Fruit fly (Drosophila melanogaster) whole organism, embryonic: ENCODE measurements around the gene CG32767.

ENCODE experiments used
- Ada2b ChIP-seq: fragments of 200-800 bp; sonication (Bioruptor generic); IDR thresholded peaks from 2 replicates; pipeline ENCODE4 v1.3.6; 2022; ENCODE audit warnings: missing biosample characterization, missing genetic modification characterization
- Asciz ChIP-seq: fragments of 200-800 bp; sonication (Bioruptor generic); optimal IDR thresholded peaks from 2 replicates; lab custom pipeline; 2017; ENCODE audit warnings: missing biosample characterization, mild to moderate bottlenecking, missing genetic modification characterization, missing genetic modification reagents
- Atf-2 ChIP-seq: fragments of 200-800 bp; sonication (Bioruptor generic); optimal IDR thresholded peaks from 2 replicates; lab custom pipeline; 2016; ENCODE audit warnings: missing biosample characterization, missing genetic modification characterization
- CG10543 ChIP-seq: fragments of 200-800 bp; sonication (Bioruptor generic); optimal IDR thresholded peaks from 3 replicates; lab custom pipeline; 2017; ENCODE audit warnings: missing biosample characterization, mild to moderate bottlenecking, missing genetic modification characterization, moderate library complexity
- CG11247 ChIP-seq: fragments of 200-800 bp; sonication (Bioruptor generic); IDR thresholded peaks from 2 replicates; pipeline ENCODE4 v1.3.6; 2022; ENCODE audit warnings: missing biosample characterization, missing genetic modification characterization
- CG11398 ChIP-seq: fragments of 200-800 bp; sonication (Bioruptor generic); optimal IDR thresholded peaks from 2 replicates; lab custom pipeline; 2016; ENCODE audit warnings: missing biosample characterization, missing genetic modification characterization
- CG12104 ChIP-seq: fragments of 200-800 bp; sonication (Bioruptor generic); optimal IDR thresholded peaks from 3 replicates; lab custom pipeline; 2016; ENCODE audit warnings: missing biosample characterization, missing genetic modification characterization
- CG12236 ChIP-seq: fragments of 200-800 bp; sonication (Bioruptor generic); optimal IDR thresholded peaks from 2 replicates; lab custom pipeline; 2016; ENCODE audit warnings: missing biosample characterization, missing genetic modification characterization
- CG12391 ChIP-seq: fragments of 200-800 bp; sonication (Bioruptor generic); optimal IDR thresholded peaks from 3 replicates; lab custom pipeline; 2018; ENCODE audit warnings: missing biosample characterization, mild to moderate bottlenecking, missing genetic modification characterization, moderate library complexity
- CG1792 ChIP-seq: fragments of 200-800 bp; sonication (Bioruptor generic); optimal IDR thresholded peaks from 2 replicates; lab custom pipeline; 2016; ENCODE audit warnings: missing biosample characterization, missing genetic modification characterization
- CG2129 ChIP-seq: fragments of 200-800 bp; sonication (Bioruptor generic); IDR thresholded peaks from 2 replicates; pipeline ENCODE4 v1.3.6; 2022; ENCODE audit warnings: missing biosample characterization, missing genetic modification characterization; ENCODE audit not compliant: partially characterized antibody
- CG2712 ChIP-seq: fragments of 200-800 bp; optimal IDR thresholded peaks from 3 replicates; lab custom pipeline; 2019; ENCODE audit warnings: missing biosample characterization, mild to moderate bottlenecking, missing genetic modification characterization, moderate library complexity
- CG3838 ChIP-seq: fragments of 200-800 bp; sonication (Bioruptor generic); optimal IDR thresholded peaks from 3 replicates; lab custom pipeline; 2016; ENCODE audit warnings: missing biosample characterization, missing genetic modification characterization
- CG3847 ChIP-seq: fragments of 200-800 bp; sonication (Bioruptor generic); IDR thresholded peaks from 2 replicates; pipeline ENCODE4 v1.3.6; 2022; ENCODE audit warnings: missing biosample characterization, missing genetic modification characterization
- CG42726 ChIP-seq: fragments of 200-800 bp; sonication (Bioruptor generic); IDR thresholded peaks from 2 replicates; pipeline ENCODE4 v1.3.6; 2022; ENCODE audit warnings: missing biosample characterization, missing genetic modification characterization; ENCODE audit not compliant: partially characterized antibody
- CG43689 ChIP-seq: fragments of 200-800 bp; sonication (Bioruptor generic); IDR thresholded peaks from 2 replicates; pipeline ENCODE4 v1.3.6; 2022; ENCODE audit warnings: missing biosample characterization, missing genetic modification characterization
- CG4404 ChIP-seq: fragments of 200-800 bp; sonication (Bioruptor generic); IDR thresholded peaks from 2 replicates; pipeline ENCODE4 v1.3.6; 2022; ENCODE audit warnings: missing biosample characterization, missing genetic modification characterization
- CG4820 ChIP-seq: fragments of 200-800 bp; sonication (Bioruptor generic); optimal IDR thresholded peaks from 3 replicates; lab custom pipeline; 2016; ENCODE audit warnings: missing biosample characterization, missing genetic modification characterization
- CG5180 ChIP-seq: fragments of 200-800 bp; sonication (Bioruptor generic); optimal IDR thresholded peaks from 3 replicates; lab custom pipeline; 2017; ENCODE audit warnings: missing biosample characterization, missing genetic modification characterization, mild to moderate bottlenecking, moderate library complexity, missing genetic modification reagents
- CG5245 ChIP-seq: fragments of 200-800 bp; sonication (Bioruptor generic); optimal IDR thresholded peaks from 3 replicates; lab custom pipeline; 2016; ENCODE audit warnings: missing biosample characterization, missing genetic modification characterization
- CG6689 ChIP-seq: fragments of 200-800 bp; sonication (Bioruptor generic); IDR thresholded peaks from 2 replicates; pipeline ENCODE4 v1.3.6; 2022; ENCODE audit warnings: missing biosample characterization, missing genetic modification characterization
- CG7357 ChIP-seq: fragments of 200-800 bp; sonication (Bioruptor generic); IDR thresholded peaks from 3 replicates; pipeline ENCODE4 v1.3.6; 2022; ENCODE audit warnings: missing biosample characterization, missing genetic modification characterization
- CG7987 ChIP-seq: fragments of 200-800 bp; sonication (Bioruptor generic); optimal IDR thresholded peaks from 2 replicates; lab custom pipeline; 2018; ENCODE audit warnings: missing biosample characterization, mild to moderate bottlenecking, missing genetic modification characterization, moderate library complexity
- CG8359 ChIP-seq: fragments of 200-800 bp; sonication (Bioruptor generic); optimal IDR thresholded peaks from 2 replicates; lab custom pipeline; 2017; ENCODE audit warnings: missing biosample characterization, mild to moderate bottlenecking, missing genetic modification characterization, borderline replicate concordance
- CG8478 ChIP-seq: fragments of >200 bp; optimal IDR thresholded peaks from 2 replicates; lab custom pipeline; 2018
- CG8944 ChIP-seq: fragments of 200-800 bp; sonication (Bioruptor generic); optimal IDR thresholded peaks from 3 replicates; lab custom pipeline; 2016; ENCODE audit warnings: missing biosample characterization, missing genetic modification characterization
- CG9727 ChIP-seq: fragments of 200-800 bp; sonication (Bioruptor generic); optimal IDR thresholded peaks from 3 replicates; lab custom pipeline; 2017; ENCODE audit warnings: missing biosample characterization, mild to moderate bottlenecking, missing genetic modification characterization
- CHES-1-like ChIP-seq: fragments of 200-800 bp; sonication (Bioruptor generic); optimal IDR thresholded peaks from 2 replicates; lab custom pipeline; 2016; ENCODE audit warnings: missing biosample characterization, missing genetic modification characterization
- Ets65A ChIP-seq: fragments of 200-800 bp; sonication (Bioruptor generic); peaks from one replicate; lab custom pipeline; 2016; ENCODE audit warnings: missing biosample characterization, missing genetic modification characterization
- HHEX ChIP-seq: fragments of 200-800 bp; sonication (Bioruptor generic); optimal IDR thresholded peaks from 3 replicates; lab custom pipeline; 2017; ENCODE audit warnings: missing biosample characterization, mild to moderate bottlenecking, missing genetic modification characterization, missing genetic modification reagents
- Lim3 ChIP-seq: fragments of 200-800 bp; sonication (Bioruptor generic); IDR thresholded peaks from 2 replicates; pipeline ENCODE4 v1.3.6; 2022; ENCODE audit warnings: missing biosample characterization, missing genetic modification characterization
- Meics ChIP-seq: fragments of 200-800 bp; sonication (Bioruptor generic); optimal IDR thresholded peaks from 2 replicates; lab custom pipeline; 2017; ENCODE audit warnings: missing biosample characterization, mild to moderate bottlenecking, missing genetic modification characterization
- Nf-YC ChIP-seq: fragments of 200-800 bp; optimal IDR thresholded peaks from 3 replicates; lab custom pipeline; 2019; ENCODE audit warnings: missing biosample characterization, mild to moderate bottlenecking, missing genetic modification characterization, moderate library complexity
- Scr ChIP-seq: fragments of 200-800 bp; sonication (Bioruptor generic); IDR thresholded peaks from 2 replicates; pipeline ENCODE4 v1.3.6; 2022; ENCODE audit warnings: missing biosample characterization, missing genetic modification characterization; ENCODE audit not compliant: partially characterized antibody
- br ChIP-seq: fragments of >200 bp; optimal IDR thresholded peaks from 2 replicates; lab custom pipeline; 2017
- chinmo ChIP-seq: fragments of 200-800 bp; sonication (Bioruptor generic); IDR thresholded peaks from 4 replicates; pipeline ENCODE4 v1.3.6; 2022; ENCODE audit warnings: missing biosample characterization, missing genetic modification characterization; ENCODE audit not compliant: partially characterized antibody
- crc ChIP-seq: fragments of 200-800 bp; sonication (Bioruptor generic); optimal IDR thresholded peaks from 2 replicates; lab custom pipeline; 2016; ENCODE audit warnings: missing biosample characterization, missing genetic modification characterization
- croc ChIP-seq: fragments of 200-800 bp; sonication (Bioruptor generic); conservative IDR thresholded peaks from 3 replicates; pipeline ENCODE4 v1.3.6; 2022; ENCODE audit warnings: missing biosample characterization, missing genetic modification characterization
- crol ChIP-seq: fragments of 200-800 bp; sonication (Bioruptor generic); IDR thresholded peaks from 2 replicates; pipeline ENCODE4 v1.3.6; 2022; ENCODE audit warnings: missing biosample characterization, missing genetic modification characterization
- dm ChIP-seq: fragments of 200-800 bp; sonication (Bioruptor generic); optimal IDR thresholded peaks from 3 replicates; lab custom pipeline; 2016; ENCODE audit warnings: missing biosample characterization, missing genetic modification characterization
- gcm ChIP-seq: fragments of 200-800 bp; sonication (Bioruptor generic); optimal IDR thresholded peaks from 2 replicates; lab custom pipeline; 2019; ENCODE audit warnings: missing biosample characterization, mild to moderate bottlenecking, missing genetic modification characterization, moderate library complexity
- gsb-n ChIP-seq: fragments of 200-800 bp; sonication (Bioruptor generic); optimal IDR thresholded peaks from 3 replicates; lab custom pipeline; 2018; ENCODE audit warnings: missing biosample characterization, mild to moderate bottlenecking, missing genetic modification characterization
- lov ChIP-seq, 2 experiments: fragments of 200-800 bp in 1 of 2; fragments of >200 bp in 1 of 2; sonication (Bioruptor generic) in 1 of 2; IDR thresholded peaks in 1 of 2; optimal IDR thresholded peaks in 1 of 2; 2 replicates in 1 of 2; 3 replicates in 1 of 2; pipeline versions ENCODE4 v1.3.6 to Lab custom; 2017 to 2022; ENCODE audit warnings: missing biosample characterization in 1 of 2, missing genetic modification characterization in 1 of 2
- peb ChIP-seq: fragments of 200-800 bp; sonication (Bioruptor generic); IDR thresholded peaks from 2 replicates; pipeline ENCODE4 v1.3.6; 2022; ENCODE audit warnings: missing biosample characterization, missing genetic modification characterization
- prd ChIP-seq, 3 experiments: fragments of >200 bp in 2 of 3; fragments of 200-800 bp in 1 of 3; sonication (Bioruptor generic) in 1 of 3; optimal IDR thresholded peaks in 2 of 3; IDR thresholded peaks in 1 of 3; 2 replicates in 2 of 3; 3 replicates in 1 of 3; pipeline versions ENCODE4 v1.3.6 to Lab custom; 2017 to 2022; ENCODE audit warnings: missing biosample characterization in 1 of 3, missing genetic modification characterization in 1 of 3
- pum ChIP-seq: fragments of 200-800 bp; sonication (Bioruptor generic); optimal IDR thresholded peaks from 2 replicates; lab custom pipeline; 2016; ENCODE audit warnings: missing biosample characterization, missing genetic modification characterization
- sima ChIP-seq: fragments of 200-800 bp; sonication (Bioruptor generic); optimal IDR thresholded peaks from 2 replicates; lab custom pipeline; 2016; ENCODE audit warnings: missing biosample characterization, missing genetic modification characterization
- sna ChIP-seq: fragments of 200-800 bp; sonication (Bioruptor generic); IDR thresholded peaks from 2 replicates; pipeline ENCODE4 v1.3.6; 2022; ENCODE audit warnings: missing biosample characterization, missing genetic modification characterization; ENCODE audit not compliant: partially characterized antibody
- trem ChIP-seq: fragments of 200-800 bp; optimal IDR thresholded peaks from 3 replicates; lab custom pipeline; 2019; ENCODE audit warnings: missing biosample characterization, mild to moderate bottlenecking, missing genetic modification characterization, moderate library complexity
- tup ChIP-seq: fragments of 200-800 bp; sonication (Bioruptor generic); optimal IDR thresholded peaks from 2 replicates; lab custom pipeline; 2016; ENCODE audit warnings: missing biosample characterization, mild to moderate bottlenecking, missing genetic modification characterization, moderate library complexity

Gene CG32767

dm6 chrX:5083647-5084096 is 896 bp downstream of the CG32767 start (continued):
- TF ChIP-seq CG2712 (tag; lab: Kevin White, UChicago): peak; percentile 93
- peak; percentile 91 for TF ChIP-seq CG7357
- peak; percentile 90 for TF ChIP-seq tup (GFP tag; lab: Kevin White, UChicago)
- peak; percentile 89 for TF ChIP-seq gcm
- peak; percentile 94 for TF ChIP-seq CHES-1-like (GFP tag; lab: Kevin White, UChicago)
- peak; percentile 93 for TF ChIP-seq Atf-2 (GFP tag; lab: Kevin White, UChicago)
- TF ChIP-seq sima: peak; percentile 80
- TF ChIP-seq Meics: peak; percentile 96
- TF ChIP-seq CG7987 (GFP tag; lab: Kevin White, UChicago): peak; percentile 85
- TF ChIP-seq Scr (GFP tag; lab: Robert Waterston, UW): peak; percentile 44; the same call in 1 of the 2 replicates
- peak; percentile 80 for TF ChIP-seq CG5180 (GFP tag; lab: Kevin White, UChicago)
- TF ChIP-seq gsb-n: peak; percentile 91
- TF ChIP-seq CG5245 (GFP tag; lab: Kevin White, UChicago): peak; percentile 93
- peak; percentile 97 for TF ChIP-seq Ada2b (GFP tag; lab: Robert Waterston, UW)
- peak; percentile 95 for TF ChIP-seq CG3847 (GFP tag; lab: Robert Waterston, UW)
- TF ChIP-seq chinmo (GFP tag; lab: Robert Waterston, UW): 0 out of 4 replicates have a peak, but pooled peaks have one; percentile 38
- TF ChIP-seq CG12391: peak; percentile 91
- no peak for TF ChIP-seq lov (optimal IDR thresholded peaks at IDR 0.05; lab: Kevin White, UChicago)
- TF ChIP-seq lov (GFP tag; IDR thresholded peaks at IDR 0.05; lab: Robert Waterston, UW): peak; percentile 95
- TF ChIP-seq CG8359 (GFP tag; lab: Kevin White, UChicago): peak; percentile 72
- TF ChIP-seq croc (GFP tag; lab: Robert Waterston, UW): peak; percentile 93
- TF ChIP-seq CG6689: peak; percentile 97
- TF ChIP-seq pum (GFP tag; lab: Kevin White, UChicago): peak; percentile 93
- TF ChIP-seq peb (GFP tag; lab: Robert Waterston, UW): peak; percentile 94
- peak; percentile 96 for TF ChIP-seq CG11247 (GFP tag; lab: Robert Waterston, UW)
- TF ChIP-seq Nf-YC (tag; lab: Kevin White, UChicago): peak; percentile 81
- TF ChIP-seq br (lab: Kevin White, UChicago): no peak
- peak; percentile 86 for TF ChIP-seq CG11398
- TF ChIP-seq HHEX (GFP tag; lab: Kevin White, UChicago): peak; percentile 95
- TF ChIP-seq Lim3 (GFP tag; lab: Robert Waterston, UW): peak; percentile 89
- TF ChIP-seq CG4404 (GFP tag; lab: Robert Waterston, UW): peak; percentile 93
- TF ChIP-seq sna (GFP tag; lab: Robert Waterston, UW): no peak
- TF ChIP-seq Ets65A: peak; percentile 99
- no peak for TF ChIP-seq CG2129 (GFP tag; lab: Robert Waterston, UW)
- peak; percentile 88 for TF ChIP-seq CG8944 (GFP tag; lab: Kevin White, UChicago)
- TF ChIP-seq CG43689 (GFP tag; lab: Robert Waterston, UW): peak; percentile 93
- peak; percentile 91 for TF ChIP-seq crc (GFP tag; lab: Kevin White, UChicago)
- TF ChIP-seq crol (GFP tag; lab: Robert Waterston, UW): peak; percentile 97
- TF ChIP-seq dm (GFP tag; lab: Kevin White, UChicago): peak; percentile 86
- peak; percentile 93 for TF ChIP-seq CG10543 (GFP tag; lab: Kevin White, UChicago)
- TF ChIP-seq CG12236 (GFP tag; lab: Kevin White, UChicago): peak; percentile 87
- peak; percentile 59 for TF ChIP-seq trem (tag; lab: Kevin White, UChicago)
- peak; percentile 81 for TF ChIP-seq CG12104 (GFP tag; lab: Kevin White, UChicago)
- TF ChIP-seq CG8478 (lab: Kevin White, UChicago): no peak
- TF ChIP-seq CG4820 (GFP tag; lab: Kevin White, UChicago): peak; percentile 90
- TF ChIP-seq Asciz (GFP tag; lab: Kevin White, UChicago): peak; percentile 86
- peak; percentile 58 for TF ChIP-seq CG3838 (GFP tag; lab: Kevin White, UChicago)
- peak; percentile 95 for TF ChIP-seq CG9727 (GFP tag; lab: Kevin White, UChicago)
- TF ChIP-seq CG1792 (GFP tag; lab: Kevin White, UChicago): peak; percentile 82
- no peak for TF ChIP-seq prd (optimal IDR thresholded peaks at IDR 0.05; lab: Kevin White, UChicago)
- peak; percentile 98 for TF ChIP-seq prd (GFP tag; IDR thresholded peaks at IDR 0.05; lab: Robert Waterston, UW)
- TF ChIP-seq CG42726 (GFP tag; lab: Robert Waterston, UW): peak; percentile 56; the same call in 1 of the 2 replicates
